Fruit fly (Drosophila melanogaster): Measurements from ENCODE around the gene CG11050.

CG11050 gene

DNA sequence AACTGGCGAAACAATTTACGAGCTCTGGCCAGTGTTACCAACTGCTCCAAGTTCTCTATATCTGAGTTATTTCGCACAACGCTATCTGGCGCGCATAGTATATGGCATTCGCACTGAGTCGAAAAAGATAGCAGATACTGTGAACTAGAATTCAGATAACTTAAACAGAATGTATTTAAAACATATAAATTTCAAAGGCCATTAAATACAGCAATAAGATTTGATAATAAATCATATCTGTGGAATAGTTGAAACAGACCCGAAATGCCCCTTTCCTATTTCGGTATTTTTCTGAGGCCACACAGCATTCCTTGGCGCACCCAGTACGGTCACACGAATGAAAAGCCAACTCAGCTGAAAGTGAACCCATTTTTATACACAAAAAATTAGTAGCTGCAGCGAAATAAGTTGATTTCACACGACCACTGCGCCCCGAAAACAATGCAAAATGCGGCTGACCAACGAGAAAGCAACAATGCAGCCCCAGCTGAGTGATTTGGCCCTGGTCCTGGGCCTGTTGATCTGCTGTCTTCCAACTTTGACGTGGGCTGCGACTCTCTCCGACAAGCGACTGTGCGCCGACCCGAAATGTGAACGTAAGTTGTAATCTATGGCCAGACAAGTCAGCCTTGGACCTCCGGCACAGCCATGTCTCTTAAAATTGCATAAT, 38.4 kb downstream of the CG11050 start, which contains the start of the genes CG31635 and Tango1 (continued):
- no peak for TF ChIP-seq Stat92E (GFP tag; optimal IDR thresholded peaks at IDR 0.05)
- TF ChIP-seq Sox102F (GFP tag; optimal IDR thresholded peaks at IDR 0.05), result no peak
- TF ChIP-seq Doc2 (GFP tag; IDR thresholded peaks at IDR 0.05), result no peak
- no peak for TF ChIP-seq CG12942 (GFP tag; optimal IDR thresholded peaks at IDR 0.05)
- TF ChIP-seq Hr3 (GFP tag; optimal IDR thresholded peaks at IDR 0.05), result peak; percentile 25
- TF ChIP-seq CG4424 (GFP tag; optimal IDR thresholded peaks at IDR 0.05), result no peak
- no peak for TF ChIP-seq Blimp-1 (GFP tag; optimal IDR thresholded peaks at IDR 0.05)
- peak; percentile 68 for TF ChIP-seq CG4617 (GFP tag; optimal IDR thresholded peaks at IDR 0.05; ENCODE audit: borderline replicate concordance)
- TF ChIP-seq vnd (GFP tag; IDR thresholded peaks at IDR 0.05; ENCODE audit: partially characterized antibody), result no peak
- TF ChIP-seq CG4282 (GFP tag; optimal IDR thresholded peaks at IDR 0.05), result no peak
- no peak for TF ChIP-seq peb (GFP tag; IDR thresholded peaks at IDR 0.05)
- TF ChIP-seq HLH54F (GFP tag; optimal IDR thresholded peaks at IDR 0.05), result peak; percentile 36
- peak; percentile 48 for TF ChIP-seq Sry-δ (GFP tag; optimal IDR thresholded peaks at IDR 0.05)
- TF ChIP-seq CG14014 (GFP tag; IDR thresholded peaks at IDR 0.05), result no peak
- no peak for TF ChIP-seq fd3F (GFP tag; optimal IDR thresholded peaks at IDR 0.05)
- TF ChIP-seq CG3281 (GFP tag; optimal IDR thresholded peaks at IDR 0.05), result no peak
- 0 out of 3 replicates have a peak, but pooled peaks have one; percentile 52 for TF ChIP-seq Dbx (GFP tag; IDR thresholded peaks at IDR 0.05)
- TF ChIP-seq CG1792 (GFP tag; optimal IDR thresholded peaks at IDR 0.05), result no peak
- no peak for TF ChIP-seq Bteb2 (GFP tag; optimal IDR thresholded peaks at IDR 0.05)
- peak; percentile 56 for TF ChIP-seq CG30020 (tag; optimal IDR thresholded peaks at IDR 0.05)
- no peak for TF ChIP-seq CG13296 (GFP tag; optimal IDR thresholded peaks at IDR 0.05)
- no peak for TF ChIP-seq CG10462 (GFP tag; optimal IDR thresholded peaks at IDR 0.05)
- TF ChIP-seq CG17385 (GFP tag; optimal IDR thresholded peaks at IDR 0.05), result no peak
- peak; percentile 77 for TF ChIP-seq row (GFP tag; IDR thresholded peaks at IDR 0.05)
- no peak for TF ChIP-seq CG18011 (GFP tag; optimal IDR thresholded peaks at IDR 0.05)
- no peak for TF ChIP-seq tup (GFP tag; optimal IDR thresholded peaks at IDR 0.05)
- TF ChIP-seq CG16813 (GFP tag; IDR thresholded peaks at IDR 0.05; ENCODE audit: partially characterized antibody), result no peak
- TF ChIP-seq Aef1 (GFP tag; IDR thresholded peaks at IDR 0.05), result peak; percentile 26; the same call in 1 of the 3 replicates
- no peak for TF ChIP-seq gt (GFP tag; IDR thresholded peaks at IDR 0.05)
- TF ChIP-seq lbe (GFP tag; optimal IDR thresholded peaks at IDR 0.05), result no peak
- TF ChIP-seq Fer2 (tag; optimal IDR thresholded peaks at IDR 0.05), result no peak
- no peak for TF ChIP-seq eve (GFP tag; optimal IDR thresholded peaks at IDR 0.05)
- TF ChIP-seq CG1832 (GFP tag; optimal IDR thresholded peaks at IDR 0.05), result no peak
- no peak for TF ChIP-seq ap (GFP tag; IDR thresholded peaks at IDR 0.05)
- no peak for TF ChIP-seq disco-r (GFP tag; optimal IDR thresholded peaks at IDR 0.05)
- TF ChIP-seq vvl (GFP tag; IDR thresholded peaks at IDR 0.05), result peak; percentile 62
- TF ChIP-seq unc-4 (GFP tag; IDR thresholded peaks at IDR 0.05; ENCODE audit: partially characterized antibody), result no peak
- peak; percentile 71 for TF ChIP-seq CG12659 (GFP tag; optimal IDR thresholded peaks at IDR 0.05)
- no peak for TF ChIP-seq slbo (GFP tag; IDR thresholded peaks at IDR 0.05)
- TF ChIP-seq CG6175 (GFP tag; IDR thresholded peaks at IDR 0.05), result no peak
- TF ChIP-seq CG33557 (GFP tag; optimal IDR thresholded peaks at IDR 0.05), result no peak
- TF ChIP-seq unpg (GFP tag; optimal IDR thresholded peaks at IDR 0.05), result no peak
- TF ChIP-seq CG4820 (GFP tag; optimal IDR thresholded peaks at IDR 0.05), result no peak
- peak; percentile 32; the same call in 1 of the 2 replicates for TF ChIP-seq CG3847 (GFP tag; IDR thresholded peaks at IDR 0.05)

Measured in whole organism, embryonic.